Fruit fly (Drosophila melanogaster): ENCODE data around the gene H15.

The H15 gene

DNA sequence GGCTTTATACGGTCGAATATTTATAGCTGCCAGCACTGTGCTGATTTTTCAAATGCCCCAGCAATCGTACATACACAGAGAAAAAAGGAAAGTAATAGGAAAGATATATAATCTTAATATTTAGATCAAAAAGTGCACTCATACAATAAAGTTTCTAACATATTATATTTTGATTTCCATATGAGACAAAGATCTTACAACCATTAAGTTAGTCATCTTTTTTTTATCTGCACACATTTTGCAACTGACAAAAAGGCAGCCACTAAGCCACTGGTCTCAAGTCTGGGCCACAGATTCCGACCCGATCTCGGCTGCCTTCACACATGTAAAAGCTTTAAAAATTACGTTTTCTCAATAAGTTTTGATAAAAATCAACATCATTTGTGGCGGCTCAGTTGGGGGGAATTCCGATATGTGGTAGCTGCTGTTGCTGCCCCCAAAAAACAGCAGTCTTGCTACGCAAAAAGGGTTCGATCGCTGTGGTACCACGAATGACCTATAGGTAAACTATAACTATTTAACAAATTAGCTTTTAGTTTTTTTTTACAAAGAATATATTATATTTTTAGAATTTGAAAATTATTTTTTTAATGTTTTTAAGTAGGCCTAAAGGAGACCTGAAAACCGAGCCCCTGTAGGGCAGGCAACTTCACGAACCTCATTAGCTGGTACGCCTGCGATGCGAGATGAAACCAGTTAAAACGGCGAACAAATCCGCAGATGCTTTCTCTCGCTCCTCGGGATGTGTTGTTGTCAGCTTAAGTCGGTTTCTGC lies 24.9 kb downstream of the H15 start (continued):
- TF ChIP-seq CG8319 (GFP tag; optimal IDR thresholded peaks at IDR 0.05), result no peak
- peak; percentile 53 for TF ChIP-seq Sox15 (GFP tag; optimal IDR thresholded peaks at IDR 0.05)
- TF ChIP-seq fd85E (GFP tag; optimal IDR thresholded peaks at IDR 0.05), result no peak
- no peak for TF ChIP-seq fkh (GFP tag; optimal IDR thresholded peaks at IDR 0.05)
- TF ChIP-seq CG6276 (GFP tag; optimal IDR thresholded peaks at IDR 0.05), result peak; percentile 22
- peak; percentile 80 for TF ChIP-seq CG34406 (GFP tag; optimal IDR thresholded peaks at IDR 0.05)
- peak; percentile 70 for TF ChIP-seq CG6163 (GFP tag; IDR thresholded peaks at IDR 0.05)
- TF ChIP-seq Hr38 (GFP tag; optimal IDR thresholded peaks at IDR 0.05), result no peak
- peak; percentile 77 for TF ChIP-seq CG6792 (GFP tag; optimal IDR thresholded peaks at IDR 0.05)
- TF ChIP-seq CG1621 (tag; optimal IDR thresholded peaks at IDR 0.05), result no peak
- peak; percentile 24 for TF ChIP-seq CG31627 (GFP tag; optimal IDR thresholded peaks at IDR 0.05)
- TF ChIP-seq Eip75B (GFP tag; optimal IDR thresholded peaks at IDR 0.05), result no peak
- peak; percentile 50 for TF ChIP-seq CG10631 (GFP tag; optimal IDR thresholded peaks at IDR 0.05)
- no peak for TF ChIP-seq CG9139 (GFP tag; optimal IDR thresholded peaks at IDR 0.05)
- peak; percentile 81 for TF ChIP-seq Eip78C (GFP tag)
- TF ChIP-seq svp (GFP tag), result peak; percentile 89
- TF ChIP-seq CG11902 (GFP tag; optimal IDR thresholded peaks at IDR 0.05), result peak; percentile 61

- no peak for TF ChIP-seq dac (GFP tag; optimal IDR thresholded peaks at IDR 0.05)
- TF ChIP-seq Met (GFP tag; optimal IDR thresholded peaks at IDR 0.05), result no peak
- peak; percentile 63 for TF ChIP-seq Eip78C (GFP tag)
- no peak for TF ChIP-seq OdsH (GFP tag; optimal IDR thresholded peaks at IDR 0.05)
Observed at dm6 chr2L:5429756-5430155, 25.7 kb downstream of the H15 start.

dm6 chr2L:5431988-5432597 lies 28.0 kb downstream of the H15 start:
- TF ChIP-seq Eip75B (GFP tag; optimal IDR thresholded peaks at IDR 0.05), result no peak
- no peak for TF ChIP-seq Eip93F (GFP tag; optimal IDR thresholded peaks at IDR 0.05)
- no peak for TF ChIP-seq spab (GFP tag; optimal IDR thresholded peaks at IDR 0.05)
- TF ChIP-seq Sox102F (GFP tag; optimal IDR thresholded peaks at IDR 0.05), result no peak
- no peak for TF ChIP-seq CG8632 (GFP tag; optimal IDR thresholded peaks at IDR 0.05)
- TF ChIP-seq Sox14 (GFP tag; optimal IDR thresholded peaks at IDR 0.05), result no peak
- no peak for TF ChIP-seq Hr39 (GFP tag; optimal IDR thresholded peaks at IDR 0.05)

- TF ChIP-seq acj6 (GFP tag; optimal IDR thresholded peaks at IDR 0.05) (no peak), vri (GFP tag; optimal IDR thresholded peaks at IDR 0.05) (no peak), fd59A (GFP tag; optimal IDR thresholded peaks at IDR 0.05) (no peak), CG6792 (GFP tag; optimal IDR thresholded peaks at IDR 0.05) (no peak), CG34406 (GFP tag; optimal IDR thresholded peaks at IDR 0.05) (no peak), CG15336 (GFP tag; IDR thresholded peaks at IDR 0.05) (no peak), net (GFP tag; optimal IDR thresholded peaks at IDR 0.05) (no peak), CG32006 (GFP tag; optimal IDR thresholded peaks at IDR 0.05) (no peak), CG11902 (GFP tag; optimal IDR thresholded peaks at IDR 0.05) (no peak)
Observed at dm6 chr2L:5432798-5433197, 28.7 kb downstream of the H15 start.

DNA sequence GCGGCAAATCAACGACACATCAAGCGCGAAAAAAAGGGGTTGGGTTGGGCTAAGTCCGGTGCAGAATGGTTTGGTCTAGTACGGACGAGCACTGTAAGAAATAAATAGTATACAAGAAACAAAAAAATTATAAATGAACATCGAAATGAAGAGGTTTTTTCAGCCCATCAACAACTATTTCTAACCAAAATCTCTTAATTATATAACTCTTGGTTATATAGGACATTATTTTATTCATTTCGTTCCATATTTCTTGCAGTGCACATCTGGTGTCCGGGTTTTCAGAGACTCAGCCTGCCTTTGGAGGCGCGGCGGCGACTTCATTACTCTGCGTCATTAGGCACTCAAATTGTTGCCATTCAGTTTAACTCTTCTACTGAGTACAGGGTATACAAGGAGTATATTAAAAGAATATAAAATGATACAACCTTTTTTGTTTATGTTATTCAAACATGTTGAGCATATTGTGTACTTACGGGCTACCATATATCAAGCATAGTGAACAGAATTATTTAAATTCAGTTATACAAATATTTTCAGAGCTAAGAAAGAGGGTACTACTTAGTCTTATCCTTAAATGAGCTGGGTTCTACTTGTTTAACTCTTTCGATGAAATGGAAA lies 29.4 kb downstream of the H15 start:
- TF ChIP-seq CG3919 (GFP tag; optimal IDR thresholded peaks at IDR 0.05), result peak; percentile 20
- no peak for TF ChIP-seq spab (GFP tag; optimal IDR thresholded peaks at IDR 0.05)
- peak; percentile 23 for TF ChIP-seq Eip78C (GFP tag)
- TF ChIP-seq CG10631 (GFP tag; optimal IDR thresholded peaks at IDR 0.05), result peak; percentile 0
- peak; percentile 7 for TF ChIP-seq Hr39 (GFP tag; optimal IDR thresholded peaks at IDR 0.05)
- no peak for TF ChIP-seq CG6854 (GFP tag; optimal IDR thresholded peaks at IDR 0.05)
- no peak for TF ChIP-seq Hr38 (GFP tag; optimal IDR thresholded peaks at IDR 0.05)
- no peak for TF ChIP-seq Sox15 (GFP tag; optimal IDR thresholded peaks at IDR 0.05)
- TF ChIP-seq CG6276 (GFP tag; optimal IDR thresholded peaks at IDR 0.05), result no peak
- no peak for TF ChIP-seq Sox102F (GFP tag; optimal IDR thresholded peaks at IDR 0.05)
- TF ChIP-seq Sox14 (GFP tag; optimal IDR thresholded peaks at IDR 0.05), result peak; percentile 8
- TF ChIP-seq ss (GFP tag; optimal IDR thresholded peaks at IDR 0.05), result no peak
- TF ChIP-seq Gug (GFP tag; IDR thresholded peaks at IDR 0.05), result no peak
- no peak for TF ChIP-seq esn (GFP tag; optimal IDR thresholded peaks at IDR 0.05)
- peak; percentile 31 for TF ChIP-seq lz (GFP tag; optimal IDR thresholded peaks at IDR 0.05)
- TF ChIP-seq OdsH (GFP tag; optimal IDR thresholded peaks at IDR 0.05), result peak; percentile 11
- TF ChIP-seq CG8632 (GFP tag; optimal IDR thresholded peaks at IDR 0.05), result no peak
- no peak for TF ChIP-seq CG11902 (GFP tag; optimal IDR thresholded peaks at IDR 0.05)
- no peak for TF ChIP-seq CG34406 (GFP tag; optimal IDR thresholded peaks at IDR 0.05)
- TF ChIP-seq CG6792 (GFP tag; optimal IDR thresholded peaks at IDR 0.05), result no peak
- TF ChIP-seq Blimp-1 (GFP tag; optimal IDR thresholded peaks at IDR 0.05), result no peak
- TF ChIP-seq CG16779 (tag; optimal IDR thresholded peaks at IDR 0.05), result no peak
- no peak for TF ChIP-seq fkh (GFP tag; optimal IDR thresholded peaks at IDR 0.05)

Data from whole organism, prepupa.